Fruit fly (Drosophila melanogaster) whole organism: Measurements from ENCODE around the gene Ndc1.

Experiments used
- CG8478 ChIP-seq: fragments of >200 bp; optimal IDR thresholded peaks from 2 replicates; lab custom pipeline; 2018; ENCODE audit warnings: inconsistent platforms
- EcR ChIP-seq, 2 experiments: fragments of >200 bp; optimal IDR thresholded peaks; 2 replicates each; lab custom pipeline; 2017; ENCODE audit warnings: missing biosample characterization in 2 of 2, missing genetic modification characterization in 2 of 2, missing genetic modification reagents in 2 of 2
- pan ChIP-seq: fragments of >200 bp; optimal IDR thresholded peaks from 2 replicates; lab custom pipeline; 2017
- psq ChIP-seq: fragments of >200 bp; optimal IDR thresholded peaks from 2 replicates; lab custom pipeline; 2017
- usp ChIP-seq: fragments of >200 bp; optimal IDR thresholded peaks from 2 replicates; lab custom pipeline; 2017; ENCODE audit warnings: missing biosample characterization, missing genetic modification characterization, mixed read lengths

dm6 chr3R:23962781-23963222, 38.6 kb downstream of the Ndc1 start, which contains the start of gene CG31140:
- TF ChIP-seq psq (lab: Kevin White, UChicago), result no peak
- TF ChIP-seq CG8478 (lab: Kevin White, UChicago), result peak; percentile 59
- TF ChIP-seq EcR (GFP tag; optimal IDR thresholded peaks at IDR 0.05; lab: Kevin White, UChicago), result no peak
- TF ChIP-seq usp, result no peak
- no peak for TF ChIP-seq pan (lab: Kevin White, UChicago)
